Fruit fly (Drosophila melanogaster) whole organism, wandering third instar larva: Measurements from ENCODE around the gene CG44158.

Experiments used
- Abd-B ChIP-seq: fragments of >200 bp; optimal IDR thresholded peaks from 2 replicates; lab custom pipeline; 2017; ENCODE audit warnings: missing biosample characterization, missing genetic modification characterization
- CG32264 ChIP-seq: fragments of 200-800 bp; sonication (Bioruptor generic); optimal IDR thresholded peaks from 2 replicates; lab custom pipeline; 2016; ENCODE audit warnings: missing biosample characterization, missing genetic modification characterization
- CG9705 ChIP-seq: fragments of 200-800 bp; sonication (Bioruptor generic); optimal IDR thresholded peaks from 2 replicates; lab custom pipeline; 2018; ENCODE audit warnings: missing biosample characterization, mild to moderate bottlenecking, missing genetic modification characterization
- Dfd ChIP-seq: fragments of >200 bp; optimal IDR thresholded peaks from 2 replicates; lab custom pipeline; 2017; ENCODE audit warnings: missing biosample characterization, missing genetic modification characterization
- Dif ChIP-seq: fragments of 200-275, 200-300 bp; sonication (Bioruptor generic); optimal IDR thresholded peaks from 2 replicates; lab custom pipeline; 2018; ENCODE audit warnings: missing biosample characterization, missing genetic modification characterization; ENCODE audit not compliant: partially characterized antibody
- Sp1 ChIP-seq: fragments of 200-800 bp; sonication (Bioruptor generic); optimal IDR thresholded peaks from 3 replicates; lab custom pipeline; 2019; ENCODE audit warnings: missing biosample characterization, mild to moderate bottlenecking, missing genetic modification characterization, moderate library complexity
- h ChIP-seq: fragments of 200-800 bp; sonication (Bioruptor generic); optimal IDR thresholded peaks from 3 replicates; lab custom pipeline; 2016; ENCODE audit warnings: missing biosample characterization, mild to moderate bottlenecking, missing genetic modification characterization
- psq ChIP-seq: fragments of 200-800 bp; sonication (Bioruptor generic); optimal IDR thresholded peaks from 3 replicates; lab custom pipeline; 2017; ENCODE audit warnings: missing biosample characterization, mild to moderate bottlenecking, missing genetic modification characterization, moderate library complexity
- tai ChIP-seq: sonication (Bioruptor generic); optimal IDR thresholded peaks from 2 replicates; lab custom pipeline; 2016; ENCODE audit warnings: missing biosample characterization, missing genetic modification characterization
- usp ChIP-seq: fragments of >200 bp; optimal IDR thresholded peaks from 2 replicates; lab custom pipeline; 2017; ENCODE audit warnings: missing biosample characterization, missing genetic modification characterization

- TF ChIP-seq Dif = no peak
- TF ChIP-seq h = peak; percentile 78
- peak; percentile 7 for TF ChIP-seq CG32264 (GFP tag; lab: Kevin White, UChicago)
- TF ChIP-seq Abd-B (GFP tag; lab: Kevin White, UChicago) = no peak
- TF ChIP-seq Sp1 (GFP tag; lab: Kevin White, UChicago) = no peak
- TF ChIP-seq Dfd (GFP tag; lab: Kevin White, UChicago) = no peak
- TF ChIP-seq CG9705 (GFP tag; lab: Kevin White, UChicago) = peak; percentile 65
- no peak for TF ChIP-seq tai (GFP tag; lab: Kevin White, UChicago)
- no peak for TF ChIP-seq usp
- TF ChIP-seq psq (GFP tag; lab: Kevin White, UChicago) = no peak
Observed at dm6 chr3R:18171983-18172967, 36.3 kb upstream of the CG44158 start.
